Fruit fly (Drosophila melanogaster): ENCODE measurements around the gene C15.

The C15 gene

DNA sequence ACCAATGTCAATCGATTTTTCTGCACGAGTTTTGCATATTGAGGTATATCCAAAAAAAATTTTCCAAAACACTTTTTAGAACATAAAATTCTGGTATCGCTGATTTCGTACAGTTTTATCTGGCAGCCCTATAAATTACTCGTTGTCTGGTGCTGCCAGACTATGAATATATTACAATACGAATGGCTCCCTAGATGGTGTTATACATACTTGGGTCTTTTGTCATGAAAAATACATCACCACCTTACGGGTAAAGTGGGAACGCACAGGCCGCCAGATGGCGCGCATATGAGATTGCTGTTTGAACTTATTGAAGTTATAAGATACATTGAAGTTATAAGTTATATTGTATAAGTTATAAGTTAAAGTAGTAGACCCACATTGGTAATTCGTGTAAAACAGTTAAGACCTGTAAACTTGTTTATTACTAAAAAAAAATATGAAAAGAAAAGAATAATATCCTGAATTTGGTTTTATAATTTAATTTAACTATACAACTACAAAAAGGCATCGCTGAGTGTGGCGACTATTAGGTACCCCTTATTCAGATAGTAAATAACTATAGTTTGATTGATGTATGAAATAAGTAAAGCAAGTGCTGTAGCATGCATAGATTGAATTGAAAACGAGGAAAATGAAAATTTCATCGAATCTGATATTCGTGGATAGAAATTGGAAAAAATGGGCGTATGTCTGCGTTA, 11.9 kb upstream of the C15 start (continued):
- peak in 1 of 2 experiments; percentile 22 for TF ChIP-seq salr (GFP tag; optimal IDR thresholded peaks at IDR 0.05)
- no peak for TF ChIP-seq CG4318 (GFP tag; optimal IDR thresholded peaks at IDR 0.05)
- no peak for TF ChIP-seq achi (GFP tag; optimal IDR thresholded peaks at IDR 0.05)
- TF ChIP-seq CG10669 (GFP tag; optimal IDR thresholded peaks at IDR 0.05), result no peak
- no peak for TF ChIP-seq Eip93F (GFP tag; optimal IDR thresholded peaks at IDR 0.05)
- peak; percentile 60 for TF ChIP-seq esn (GFP tag; optimal IDR thresholded peaks at IDR 0.05)
- no peak for TF ChIP-seq Sox15 (GFP tag; optimal IDR thresholded peaks at IDR 0.05)
- peak; percentile 54 for TF ChIP-seq pdm3 (GFP tag; optimal IDR thresholded peaks at IDR 0.05)
- peak; percentile 40 for TF ChIP-seq CG3919 (GFP tag; optimal IDR thresholded peaks at IDR 0.05)
- TF ChIP-seq Hr4 (GFP tag; optimal IDR thresholded peaks at IDR 0.05), result peak; percentile 25
- no peak for TF ChIP-seq Eip75B (GFP tag; optimal IDR thresholded peaks at IDR 0.05)
- no peak for TF ChIP-seq CG3032 (tag; optimal IDR thresholded peaks at IDR 0.05)
- TF ChIP-seq Hr39 (GFP tag; optimal IDR thresholded peaks at IDR 0.05), result peak; percentile 49
- no peak for TF ChIP-seq Ets96B (tag; optimal IDR thresholded peaks at IDR 0.05)

DNA sequence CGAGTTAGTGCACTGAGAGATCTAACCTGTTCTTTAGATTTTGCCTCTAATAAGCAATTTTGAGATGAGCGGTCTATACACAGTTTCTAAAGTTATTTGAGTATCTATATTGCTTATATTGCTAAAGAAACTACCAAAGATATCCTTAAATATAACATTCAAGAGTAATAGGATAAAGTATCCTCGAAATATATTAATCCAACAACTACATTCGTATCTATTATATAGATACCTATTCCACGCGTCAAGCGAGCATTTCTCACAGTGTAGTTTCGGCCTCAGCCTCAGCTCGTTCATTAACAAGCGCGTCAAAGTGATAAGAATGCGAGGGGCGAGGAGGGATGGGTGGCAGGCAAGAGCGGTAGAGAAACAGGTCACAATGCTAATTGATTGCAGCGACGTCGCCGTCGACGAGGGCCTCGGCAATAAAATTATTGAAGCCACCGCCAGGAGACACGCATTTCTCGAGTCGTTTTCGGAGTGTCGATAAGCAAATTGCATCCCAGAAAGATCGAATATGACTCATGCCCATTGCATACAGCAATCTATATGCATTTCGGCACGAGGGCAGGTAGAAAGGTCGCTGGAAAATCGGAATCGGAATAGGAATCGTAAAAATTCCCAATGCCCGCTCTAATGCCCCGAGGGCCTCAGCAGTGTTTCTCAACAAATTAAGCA, 6.1 kb upstream of the C15 start:
- TF ChIP-seq svp (GFP tag) (peak; percentile 99), CG8119 (GFP tag; IDR thresholded peaks at IDR 0.05) (0 out of 3 replicates have a peak, but pooled peaks have one; percentile 13), Blimp-1 (GFP tag; optimal IDR thresholded peaks at IDR 0.05) (no peak), dsx (GFP tag; optimal IDR thresholded peaks at IDR 0.05; ENCODE audit: poor library complexity, severe bottlenecking) (peak; percentile 44), Met (GFP tag; optimal IDR thresholded peaks at IDR 0.05) (peak; percentile 71), OdsH (GFP tag; optimal IDR thresholded peaks at IDR 0.05) (peak; percentile 52), CG10631 (GFP tag; optimal IDR thresholded peaks at IDR 0.05) (peak; percentile 54), CG11902 (GFP tag; optimal IDR thresholded peaks at IDR 0.05) (peak; percentile 60), Sox14 (GFP tag; optimal IDR thresholded peaks at IDR 0.05) (peak; percentile 56), CG1621 (tag; optimal IDR thresholded peaks at IDR 0.05) (peak; percentile 11), Ets96B (tag; optimal IDR thresholded peaks at IDR 0.05) (peak; percentile 48), CG34406 (GFP tag; optimal IDR thresholded peaks at IDR 0.05) (peak; percentile 48), Sox102F (GFP tag; optimal IDR thresholded peaks at IDR 0.05) (peak; percentile 58), Sox15 (GFP tag; optimal IDR thresholded peaks at IDR 0.05) (peak; percentile 51), CG11294 (GFP tag; IDR thresholded peaks at IDR 0.05) (peak; percentile 53), CG10669 (GFP tag; optimal IDR thresholded peaks at IDR 0.05) (peak; percentile 52), CG9139 (GFP tag; optimal IDR thresholded peaks at IDR 0.05) (no peak), Eip78C (GFP tag) (peak; percentile 88), fd85E (GFP tag; optimal IDR thresholded peaks at IDR 0.05) (no peak), CG4318 (GFP tag; optimal IDR thresholded peaks at IDR 0.05) (peak; percentile 1), CG15336 (GFP tag; IDR thresholded peaks at IDR 0.05) (no peak), fd59A (GFP tag; optimal IDR thresholded peaks at IDR 0.05) (peak; percentile 55), Hr38 (GFP tag; optimal IDR thresholded peaks at IDR 0.05) (no peak), salr (GFP tag; optimal IDR thresholded peaks at IDR 0.05) (peak in 1 of 2 experiments; percentile 1), CG7368 (GFP tag; optimal IDR thresholded peaks at IDR 0.05) (peak; percentile 20), CG3032 (tag; optimal IDR thresholded peaks at IDR 0.05) (peak; percentile 56), Lpt (GFP tag; optimal IDR thresholded peaks at IDR 0.05) (no peak), CG6808 (GFP tag; optimal IDR thresholded peaks at IDR 0.05) (peak; percentile 31), lz (GFP tag; optimal IDR thresholded peaks at IDR 0.05) (peak; percentile 69), acj6 (GFP tag; optimal IDR thresholded peaks at IDR 0.05) (peak; percentile 55), CG32006 (GFP tag; optimal IDR thresholded peaks at IDR 0.05) (peak; percentile 51), Smox (GFP tag; optimal IDR thresholded peaks at IDR 0.05) (peak; percentile 56), eg (GFP tag; IDR thresholded peaks at IDR 0.05) (no peak), achi (GFP tag; optimal IDR thresholded peaks at IDR 0.05) (peak; percentile 44), CG6792 (GFP tag; optimal IDR thresholded peaks at IDR 0.05) (peak; percentile 59), pdm3 (GFP tag; optimal IDR thresholded peaks at IDR 0.05) (peak; percentile 62), topi (GFP tag; optimal IDR thresholded peaks at IDR 0.05) (peak; percentile 73), CG6163 (GFP tag; IDR thresholded peaks at IDR 0.05) (no peak), ss (GFP tag; optimal IDR thresholded peaks at IDR 0.05) (peak in 1 of 2 experiments; percentile 46), CG8632 (GFP tag; optimal IDR thresholded peaks at IDR 0.05) (peak; percentile 48), CG6276 (GFP tag; optimal IDR thresholded peaks at IDR 0.05) (no peak)
